Comparison of ENCODE assay signal across 1 fruit fly cellular context in genomic region chrX:7541455-7541797, dm6.
A peak's percentile ranks its signal among the peaks of the same experiment; 100 is the strongest.
TF ChIP-seq lines count a peak whose summit lies in the region.

No protein-coding gene starts in this region.

TF ChIP-seq in whole organism, prepupa, 60 proteins besides CTCF, POLR2A, EP300 and RAD21 (continued from another document):
- TF ChIP-seq CG6854 (GFP tag; optimal IDR thresholded peaks at IDR 0.05; lab: Kevin White, UChicago) (no peak), Eip78C (GFP tag; lab: Kevin White, UChicago) (peak; percentile 76), pdm3 (GFP tag; optimal IDR thresholded peaks at IDR 0.05; lab: Kevin White, UChicago) (peak; percentile 50), lz (GFP tag; optimal IDR thresholded peaks at IDR 0.05; lab: Kevin White, UChicago) (peak; percentile 57), fd59A (GFP tag; optimal IDR thresholded peaks at IDR 0.05; lab: Kevin White, UChicago) (peak; percentile 5), Smox (GFP tag; optimal IDR thresholded peaks at IDR 0.05; lab: Kevin White, UChicago) (peak; percentile 61), Sox15 (GFP tag; optimal IDR thresholded peaks at IDR 0.05; lab: Kevin White, UChicago) (peak; percentile 11), dsx (GFP tag; optimal IDR thresholded peaks at IDR 0.05; lab: Kevin White, UChicago; ENCODE audit: poor library complexity, severe bottlenecking) (no peak), CG11902 (GFP tag; optimal IDR thresholded peaks at IDR 0.05; lab: Kevin White, UChicago) (peak; percentile 21), CG9139 (GFP tag; optimal IDR thresholded peaks at IDR 0.05; lab: Kevin White, UChicago) (no peak), acj6 (GFP tag; optimal IDR thresholded peaks at IDR 0.05; lab: Kevin White, UChicago) (peak; percentile 52), Sox14 (GFP tag; optimal IDR thresholded peaks at IDR 0.05; lab: Kevin White, UChicago) (peak; percentile 38), CG1621 (tag; optimal IDR thresholded peaks at IDR 0.05; lab: Kevin White, UChicago) (no peak), CG8119 (GFP tag; IDR thresholded peaks at IDR 0.05; lab: Robert Waterston, UW) (no peak), CG8632 (GFP tag; optimal IDR thresholded peaks at IDR 0.05; lab: Kevin White, UChicago) (peak; percentile 5), dac (GFP tag; optimal IDR thresholded peaks at IDR 0.05; lab: Kevin White, UChicago) (no peak), Eip75B (GFP tag; optimal IDR thresholded peaks at IDR 0.05; lab: Kevin White, UChicago) (peak; percentile 42)
